Fruit fly (Drosophila melanogaster): Measurements from ENCODE around the gene mad2.

DNA sequence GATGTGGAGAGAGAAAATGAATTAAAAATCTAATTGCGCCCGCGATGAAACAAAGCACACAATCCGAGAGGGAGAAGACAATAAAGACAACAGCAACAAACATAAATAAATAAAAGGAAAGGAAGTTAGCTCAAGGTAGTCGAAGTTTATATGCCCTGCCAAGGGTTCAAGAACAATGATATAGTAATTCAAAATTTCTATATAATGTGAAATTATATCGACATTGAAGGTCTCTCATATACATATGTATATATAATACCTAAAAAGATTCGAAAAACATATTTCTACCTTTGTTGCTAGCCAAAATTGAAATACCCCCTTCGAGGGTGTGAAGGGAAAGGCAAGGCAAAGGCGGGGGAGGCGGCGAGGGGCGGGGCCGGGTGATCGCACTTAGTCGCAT, 28.0 kb upstream of the mad2 start:
- TF ChIP-seq h (optimal IDR thresholded peaks at IDR 0.05), result no peak
- no peak for TF ChIP-seq psq (optimal IDR thresholded peaks at IDR 0.05)
- TF ChIP-seq Myc (optimal IDR thresholded peaks at IDR 0.05), result no peak
- TF ChIP-seq Sin3A (optimal IDR thresholded peaks at IDR 0.05), result no peak
- TF ChIP-seq insv (optimal IDR thresholded peaks at IDR 0.05), result no peak
- TF ChIP-seq ttk (optimal IDR thresholded peaks at IDR 0.05), result no peak

Measured in Kc167 (cell line).